Worm (Caenorhabditis elegans): ENCODE data around the gene W06F12.2.

Gene W06F12.2

ce11 chrIII:13709122-13709521 is 22.4 kb downstream of the W06F12.2 start (continued):
- TF ChIP-seq lin-15B (tag; optimal IDR thresholded peaks at IDR 0.05) (no peak), ceh-88 (GFP tag; IDR thresholded peaks at IDR 0.05) (no peak), pag-3 (tag; optimal IDR thresholded peaks at IDR 0.05; ENCODE audit: borderline replicate concordance, insufficient read depth) (no peak), lin-35 (GFP tag; optimal IDR thresholded peaks at IDR 0.05) (peak in 1 of 2 experiments; percentile 31), elt-3 (tag; optimal IDR thresholded peaks at IDR 0.05) (peak in 1 of 6 experiments; percentile 17), aly-2 (tag; optimal IDR thresholded peaks at IDR 0.05) (no peak), mef-2 (tag; optimal IDR thresholded peaks at IDR 0.05) (no peak), nhr-19 (GFP tag; conservative IDR thresholded peaks at IDR 0.05) (no peak), sox-4 (tag; optimal IDR thresholded peaks at IDR 0.05) (no peak), pax-3 (tag; optimal IDR thresholded peaks at IDR 0.05) (no peak), nhr-47 (tag; optimal IDR thresholded peaks at IDR 0.05) (no peak), lsy-2 (tag; optimal IDR thresholded peaks at IDR 0.05) (peak in 1 of 2 experiments; percentile 30), efl-3 (GFP tag; optimal IDR thresholded peaks at IDR 0.05) (no peak), fos-1 (tag; optimal IDR thresholded peaks at IDR 0.05) (no peak), vab-15 (tag; optimal IDR thresholded peaks at IDR 0.05) (no peak), ama-1 (optimal IDR thresholded peaks at IDR 0.05) (no peak), fkh-4 (tag; optimal IDR thresholded peaks at IDR 0.05; ENCODE audit: borderline replicate concordance) (no peak)

ce11 chrIII:13708415-13708814 is 23.1 kb downstream of the W06F12.2 start:
- TF ChIP-seq efl-1 (optimal IDR thresholded peaks at IDR 0.05) (no peak), efl-1 (GFP tag; optimal IDR thresholded peaks at IDR 0.05 in 1 of 2) (peak in 1 of 2 experiments; percentile 11), unc-62 (GFP tag; optimal IDR thresholded peaks at IDR 0.05) (no peak)

ce11 chrIII:13701691-13702090 is 29.8 kb downstream of the W06F12.2 start, which contains the start of gene lit-1:
Gene lit-1, plus strand, starts transcription at chrIII:13701991.
- no peak for TF ChIP-seq nhr-84 (tag; optimal IDR thresholded peaks at IDR 0.05)
- TF ChIP-seq nhr-11 (tag; optimal IDR thresholded peaks at IDR 0.05): no peak
- no peak for TF ChIP-seq efl-3 (GFP tag; optimal IDR thresholded peaks at IDR 0.05)
- no peak for TF ChIP-seq ceh-63 (GFP tag; optimal IDR thresholded peaks at IDR 0.05)
- TF ChIP-seq lin-13 (GFP tag; optimal IDR thresholded peaks at IDR 0.05): no peak
- no peak for TF ChIP-seq sup-37 (GFP tag; optimal IDR thresholded peaks at IDR 0.05)
- no peak for TF ChIP-seq swsn-7 (tag; optimal IDR thresholded peaks at IDR 0.05)

- peak; percentile 9 for TF ChIP-seq dsc-1 (tag; optimal IDR thresholded peaks at IDR 0.05)
- peak in 1 of 3 experiments; percentile 0 for TF ChIP-seq dpl-1 (GFP tag; optimal IDR thresholded peaks at IDR 0.05)
- TF ChIP-seq fkh-8 (tag; optimal IDR thresholded peaks at IDR 0.05): no peak
- TF ChIP-seq lsy-2 (tag; optimal IDR thresholded peaks at IDR 0.05): peak in 1 of 2 experiments; percentile 23
- TF ChIP-seq swsn-7 (tag; optimal IDR thresholded peaks at IDR 0.05): peak; percentile 34
- no peak for TF ChIP-seq ets-5 (GFP tag; IDR thresholded peaks at IDR 0.05)
- no peak for TF ChIP-seq mab-9 (GFP tag; IDR thresholded peaks at IDR 0.05)
- no peak for TF ChIP-seq pqm-1 (tag; optimal IDR thresholded peaks at IDR 0.05)
- TF ChIP-seq mep-1 (tag; optimal IDR thresholded peaks at IDR 0.05): no peak
- TF ChIP-seq sox-4 (tag; optimal IDR thresholded peaks at IDR 0.05): no peak
- TF ChIP-seq egl-13 (tag; optimal IDR thresholded peaks at IDR 0.05): no peak
- TF ChIP-seq lir-3 (tag; optimal IDR thresholded peaks at IDR 0.05; ENCODE audit: poor library complexity): no peak
- TF ChIP-seq lin-39 (tag; optimal IDR thresholded peaks at IDR 0.05): no peak
- peak; percentile 35 for TF ChIP-seq nhr-47 (tag; optimal IDR thresholded peaks at IDR 0.05)
- no peak for TF ChIP-seq pag-3 (tag; optimal IDR thresholded peaks at IDR 0.05; ENCODE audit: borderline replicate concordance, insufficient read depth)
- TF ChIP-seq hlh-17 (GFP tag; optimal IDR thresholded peaks at IDR 0.05; ENCODE audit: borderline replicate concordance): no peak
- peak; percentile 29 for TF ChIP-seq snu-23 (GFP tag; optimal IDR thresholded peaks at IDR 0.05)
- TF ChIP-seq nhr-11 (tag; optimal IDR thresholded peaks at IDR 0.05): no peak
- no peak for TF ChIP-seq C04F5.9 (tag; optimal IDR thresholded peaks at IDR 0.05)
- no peak for TF ChIP-seq efl-3 (GFP tag; optimal IDR thresholded peaks at IDR 0.05)
- TF ChIP-seq jun-1 (tag; optimal IDR thresholded peaks at IDR 0.05): no peak
- TF ChIP-seq unc-130 (tag; optimal IDR thresholded peaks at IDR 0.05): no peak
- TF ChIP-seq isw-1 (GFP tag; IDR thresholded peaks at IDR 0.05): no peak
- TF ChIP-seq aha-1 (tag; optimal IDR thresholded peaks at IDR 0.05): no peak
- TF ChIP-seq nhr-19 (GFP tag; conservative IDR thresholded peaks at IDR 0.05): no peak
- TF ChIP-seq ceh-90 (tag; optimal IDR thresholded peaks at IDR 0.05): no peak
- no peak for TF ChIP-seq nhr-85 (tag)
- TF ChIP-seq aly-2 (tag; optimal IDR thresholded peaks at IDR 0.05): no peak
- TF ChIP-seq ztf-4 (tag; optimal IDR thresholded peaks at IDR 0.05): no peak
- no peak for TF ChIP-seq nhr-76 (tag; optimal IDR thresholded peaks at IDR 0.05)
- TF ChIP-seq efl-1 (optimal IDR thresholded peaks at IDR 0.05): peak in 1 of 2 experiments; percentile 2
- TF ChIP-seq efl-1 (GFP tag; optimal IDR thresholded peaks at IDR 0.05 in 1 of 2): peak in 1 of 2 experiments; percentile 89
- TF ChIP-seq vab-15 (tag; optimal IDR thresholded peaks at IDR 0.05): no peak
These were observed 33.7 kb downstream of the W06F12.2 start for ce11 chrIII:13697822-13698221.

Data from whole organism, L1 larva.